Worm (Caenorhabditis elegans) whole organism, mixed stage, embryonic: ENCODE data around the gene twk-33.

Experiments used
- bed-3 ChIP-seq: fragments of 200-800 bp; sonication (Bioruptor generic); optimal IDR thresholded peaks from 3 replicates; lab custom pipeline; 2018; ENCODE audit warnings: mild to moderate bottlenecking, missing genetic modification characterization, moderate library complexity, missing compliant biosample characterization
- ceh-39 ChIP-seq: fragments of 150-350 bp; optimal IDR thresholded peaks from 2 replicates; lab custom pipeline; 2014; ENCODE audit warnings: missing biosample characterization, missing genetic modification characterization
- elt-3 ChIP-seq: fragments of 150-350 bp; optimal IDR thresholded peaks from 2 replicates; lab custom pipeline; 2014; ENCODE audit warnings: missing biosample characterization, missing genetic modification characterization
- lin-13 ChIP-seq: fragments of 150-350 bp; optimal IDR thresholded peaks from 2 replicates; lab custom pipeline; 2014; ENCODE audit warnings: missing biosample characterization, missing genetic modification characterization
- nhr-12 ChIP-seq: fragments of 150-350 bp; optimal IDR thresholded peaks from 2 replicates; lab custom pipeline; 2014; ENCODE audit warnings: missing biosample characterization, missing genetic modification characterization
- nhr-28 ChIP-seq: fragments of 150-350 bp; optimal IDR thresholded peaks from 2 replicates; lab custom pipeline; 2014; ENCODE audit warnings: missing biosample characterization, missing genetic modification characterization
- pha-4 ChIP-seq: fragments of 150-350 bp; optimal IDR thresholded peaks from 2 replicates; lab custom pipeline; 2018; ENCODE audit warnings: missing biosample characterization, missing genetic modification reagents, missing genetic modification characterization
- snpc-4 ChIP-seq: fragments of 150-350 bp; optimal IDR thresholded peaks from 2 replicates; lab custom pipeline; 2014; ENCODE audit warnings: missing biosample characterization, missing genetic modification characterization

- TF ChIP-seq ceh-39 (tag; lab: Kevin White, UChicago), result no peak
- TF ChIP-seq snpc-4 (tag; lab: Kevin White, UChicago), result no peak
- TF ChIP-seq nhr-28 (tag; lab: Kevin White, UChicago), result no peak
- no peak for TF ChIP-seq pha-4 (tag; lab: Kevin White, UChicago)
- no peak for TF ChIP-seq lin-13 (tag; lab: Kevin White, UChicago)
- no peak for TF ChIP-seq bed-3 (GFP tag; lab: Kevin White, UChicago)
- no peak for TF ChIP-seq nhr-12 (tag; lab: Kevin White, UChicago)
- TF ChIP-seq elt-3 (tag; lab: Kevin White, UChicago), result no peak
These were observed 7.2 kb downstream of the twk-33 start, which contains the start of gene srh-31 for ce11 chrV:17707022-17707421.
